Worm (Caenorhabditis elegans): ENCODE data around the gene mif-2.

The mif-2 gene

ce11 chrV:11942325-11942724, 35.9 kb downstream of the mif-2 start, which contains the start of gene F58H1.6:
F58H1.6 (plus strand) TSS chrV:11942625.
- no peak for TF ChIP-seq T22C8.4 (GFP tag; IDR thresholded peaks at IDR 0.05)
- no peak for TF ChIP-seq klf-2 (GFP tag; conservative IDR thresholded peaks at IDR 0.05)
- no peak for TF ChIP-seq ref-1 (GFP tag; conservative IDR thresholded peaks at IDR 0.05)
- TF ChIP-seq ztf-23 (GFP tag; IDR thresholded peaks at IDR 0.05), result no peak
- no peak for TF ChIP-seq cog-1 (tag; optimal IDR thresholded peaks at IDR 0.05)

ce11 chrV:11941664-11942063, 36.6 kb downstream of the mif-2 start:
- no peak for TF ChIP-seq ref-1 (GFP tag; conservative IDR thresholded peaks at IDR 0.05)

DNA sequence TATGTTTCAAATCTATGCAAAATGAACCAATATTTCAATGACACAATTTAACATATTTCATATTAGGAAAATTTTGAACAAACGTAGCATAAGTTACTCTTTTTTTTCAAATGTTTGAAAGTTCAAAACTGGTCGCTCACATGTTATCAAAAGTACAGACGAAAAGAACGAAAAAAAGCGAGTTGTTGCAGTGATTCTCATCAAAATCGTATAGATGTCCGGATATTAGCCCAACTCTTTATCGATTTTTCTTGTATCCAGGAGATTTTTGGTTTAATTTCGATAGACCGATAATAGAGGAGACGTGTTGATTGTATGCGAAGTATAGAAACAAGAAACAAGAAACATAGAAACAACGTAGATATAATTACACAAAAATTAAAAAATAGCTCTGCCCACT, 37.9 kb downstream of the mif-2 start:
- TF ChIP-seq med-1 (GFP tag; optimal IDR thresholded peaks at IDR 0.05; ENCODE audit: insufficient read depth) (no peak), tab-1 (GFP tag; IDR thresholded peaks at IDR 0.05) (no peak), klf-2 (GFP tag; conservative IDR thresholded peaks at IDR 0.05) (no peak), cog-1 (tag; optimal IDR thresholded peaks at IDR 0.05) (no peak), ref-1 (GFP tag; conservative IDR thresholded peaks at IDR 0.05) (no peak), ztf-23 (GFP tag; IDR thresholded peaks at IDR 0.05) (no peak), ztf-29 (GFP tag; IDR thresholded peaks at IDR 0.05) (no peak), T22C8.4 (GFP tag; IDR thresholded peaks at IDR 0.05) (no peak), flt-1 (GFP tag; IDR thresholded peaks at IDR 0.05) (no peak)

ce11 chrV:11937710-11938109, 40.5 kb downstream of the mif-2 start, which contains the start of gene gpla-1:
gpla-1 (minus strand) TSS chrV:11937810.
- TF ChIP-seq ref-1 (GFP tag; conservative IDR thresholded peaks at IDR 0.05), result no peak
- TF ChIP-seq ztf-23 (GFP tag; IDR thresholded peaks at IDR 0.05), result no peak
- TF ChIP-seq klf-2 (GFP tag; conservative IDR thresholded peaks at IDR 0.05), result no peak
- TF ChIP-seq flt-1 (GFP tag; IDR thresholded peaks at IDR 0.05), result no peak
- no peak for TF ChIP-seq cog-1 (tag; optimal IDR thresholded peaks at IDR 0.05)
- no peak for TF ChIP-seq T22C8.4 (GFP tag; IDR thresholded peaks at IDR 0.05)
- TF ChIP-seq tab-1 (GFP tag; IDR thresholded peaks at IDR 0.05), result no peak
- TF ChIP-seq med-1 (GFP tag; optimal IDR thresholded peaks at IDR 0.05; ENCODE audit: insufficient read depth), result no peak
- TF ChIP-seq ztf-29 (GFP tag; IDR thresholded peaks at IDR 0.05), result no peak

DNA sequence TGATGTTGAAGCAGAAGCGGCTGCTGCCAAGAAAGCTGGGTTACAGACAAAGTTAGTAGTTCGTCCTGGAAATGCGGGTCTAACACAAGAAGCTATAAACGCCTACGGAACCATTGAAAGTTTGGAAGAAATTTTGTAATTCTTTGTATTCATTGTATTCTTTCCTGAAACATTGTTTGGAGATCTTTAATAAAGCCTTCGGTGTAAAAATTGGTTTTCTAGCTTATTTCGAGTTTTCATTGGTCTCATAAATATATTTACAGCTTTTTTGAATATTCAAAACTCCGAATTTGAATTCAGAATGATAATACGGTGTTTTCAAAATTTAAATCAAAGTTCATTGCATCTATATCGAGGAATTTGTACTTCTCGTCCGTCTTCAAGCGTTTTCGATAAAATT, 43.4 kb downstream of the mif-2 start, which contains the start of gene F58H1.8:
F58H1.8 (plus strand) TSS at position 301 of the 400 bp plus-strand sequence.
- no peak for TF ChIP-seq T22C8.4 (GFP tag; IDR thresholded peaks at IDR 0.05)
- no peak for TF ChIP-seq flt-1 (GFP tag; IDR thresholded peaks at IDR 0.05)
- TF ChIP-seq cog-1 (tag; optimal IDR thresholded peaks at IDR 0.05), result no peak

DNA sequence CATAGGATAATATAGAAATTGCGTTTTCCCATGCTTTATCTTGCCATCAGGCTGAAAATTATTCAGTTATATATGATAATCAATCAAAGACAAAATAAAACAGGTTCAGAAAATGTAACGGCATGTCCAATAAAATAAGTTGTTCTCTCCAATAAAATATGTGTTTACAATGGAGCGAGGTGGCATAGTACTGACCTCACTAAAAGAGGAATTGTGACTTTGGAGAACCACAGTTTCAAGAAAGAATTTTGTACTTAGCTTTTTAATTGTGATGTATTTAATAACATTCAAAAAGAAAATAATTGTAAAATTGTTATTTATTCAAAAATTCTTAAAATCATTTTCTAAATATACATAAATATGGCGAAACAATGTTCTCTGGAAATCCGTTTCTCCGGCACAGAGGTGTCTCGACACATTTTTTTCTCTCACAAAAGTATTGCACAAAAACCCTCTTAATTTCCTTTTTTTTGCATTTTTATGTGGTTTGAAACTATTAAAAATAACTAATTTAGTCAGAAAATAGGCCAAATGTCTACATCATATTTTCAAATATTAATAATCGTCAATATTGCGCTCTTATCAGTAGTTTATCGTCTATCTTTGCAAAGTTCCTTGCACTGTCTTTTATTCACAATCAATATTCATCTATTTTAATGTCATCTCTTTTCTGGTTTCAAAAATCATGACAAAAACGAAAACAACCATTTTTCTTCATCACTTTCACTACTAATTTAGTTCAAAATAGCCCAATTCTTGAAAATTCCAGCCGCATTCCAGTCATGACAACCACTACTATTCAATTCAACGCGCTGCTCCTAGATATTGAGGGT, 44.8 kb downstream of the mif-2 start, which contains the start of the genes aman-2 and F58H1.3:
aman-2 (minus strand) TSS at position 51 of the 833 bp plus-strand sequence.
F58H1.3 (plus strand) TSS at position 783 of the 833 bp plus-strand sequence.
- TF ChIP-seq med-1 (GFP tag; optimal IDR thresholded peaks at IDR 0.05; ENCODE audit: insufficient read depth), result no peak
- TF ChIP-seq T22C8.4 (GFP tag; IDR thresholded peaks at IDR 0.05), result no peak
- TF ChIP-seq ref-1 (GFP tag; conservative IDR thresholded peaks at IDR 0.05), result no peak
- TF ChIP-seq ztf-23 (GFP tag; IDR thresholded peaks at IDR 0.05), result peak; percentile 78
- no peak for TF ChIP-seq flt-1 (GFP tag; IDR thresholded peaks at IDR 0.05)
- no peak for TF ChIP-seq tab-1 (GFP tag; IDR thresholded peaks at IDR 0.05)
- no peak for TF ChIP-seq ztf-29 (GFP tag; IDR thresholded peaks at IDR 0.05)
- TF ChIP-seq cog-1 (tag; optimal IDR thresholded peaks at IDR 0.05), result peak; percentile 81
- TF ChIP-seq klf-2 (GFP tag; conservative IDR thresholded peaks at IDR 0.05), result no peak

ce11 chrV:11929046-11929590, 49.1 kb downstream of the mif-2 start, which contains the start of gene F58H1.2:
F58H1.2 (plus strand) TSS chrV:11929096.
- no peak for TF ChIP-seq ztf-29 (GFP tag; IDR thresholded peaks at IDR 0.05)
- no peak for TF ChIP-seq klf-2 (GFP tag; conservative IDR thresholded peaks at IDR 0.05)
- no peak for TF ChIP-seq flt-1 (GFP tag; IDR thresholded peaks at IDR 0.05)
- no peak for TF ChIP-seq ztf-23 (GFP tag; IDR thresholded peaks at IDR 0.05)
- no peak for TF ChIP-seq ref-1 (GFP tag; conservative IDR thresholded peaks at IDR 0.05)
- TF ChIP-seq med-1 (GFP tag; optimal IDR thresholded peaks at IDR 0.05; ENCODE audit: insufficient read depth), result no peak
- no peak for TF ChIP-seq T22C8.4 (GFP tag; IDR thresholded peaks at IDR 0.05)
- no peak for TF ChIP-seq tab-1 (GFP tag; IDR thresholded peaks at IDR 0.05)
- no peak for TF ChIP-seq cog-1 (tag; optimal IDR thresholded peaks at IDR 0.05)

ce11 chrV:11927346-11927745, 50.9 kb downstream of the mif-2 start, which contains the start of gene osm-6:
osm-6 (minus strand) TSS chrV:11927446.
- TF ChIP-seq klf-2 (GFP tag; conservative IDR thresholded peaks at IDR 0.05), result no peak
- no peak for TF ChIP-seq T22C8.4 (GFP tag; IDR thresholded peaks at IDR 0.05)
- no peak for TF ChIP-seq cog-1 (tag; optimal IDR thresholded peaks at IDR 0.05)
- no peak for TF ChIP-seq tab-1 (GFP tag; IDR thresholded peaks at IDR 0.05)
- no peak for TF ChIP-seq med-1 (GFP tag; optimal IDR thresholded peaks at IDR 0.05; ENCODE audit: insufficient read depth)
- no peak for TF ChIP-seq ztf-23 (GFP tag; IDR thresholded peaks at IDR 0.05)
- no peak for TF ChIP-seq ztf-29 (GFP tag; IDR thresholded peaks at IDR 0.05)
- no peak for TF ChIP-seq flt-1 (GFP tag; IDR thresholded peaks at IDR 0.05)
- no peak for TF ChIP-seq ref-1 (GFP tag; conservative IDR thresholded peaks at IDR 0.05)

Measured in whole organism, midembryonic.